Worm (Caenorhabditis elegans) whole organism, late embryonic: ENCODE measurements around the gene rpl-2.

Experiments
- F13H6.1 ChIP-seq: sonication (generic microtip); optimal IDR thresholded peaks from 2 replicates; lab custom pipeline; 2016; ENCODE audit warnings: missing genetic modification characterization, missing compliant biosample characterization
- T23F11.4 ChIP-seq: fragments of 200-800 bp; sonication (Bioruptor generic); optimal IDR thresholded peaks from 2 replicates; lab custom pipeline; 2018; ENCODE audit warnings: mild to moderate bottlenecking, missing genetic modification characterization, missing compliant biosample characterization
- ceh-22 ChIP-seq: sonication (generic microtip); optimal IDR thresholded peaks from 2 replicates; lab custom pipeline; 2017; ENCODE audit warnings: missing biosample characterization, missing genetic modification characterization
- ceh-48 ChIP-seq: sonication (generic microtip); optimal IDR thresholded peaks from 2 replicates; lab custom pipeline; 2016; ENCODE audit warnings: missing genetic modification characterization, inconsistent platforms, missing compliant biosample characterization
- ceh-9 ChIP-seq: sonication (generic microtip); optimal IDR thresholded peaks from 2 replicates; lab custom pipeline; 2016; ENCODE audit warnings: mild to moderate bottlenecking, missing genetic modification characterization, inconsistent platforms, missing compliant biosample characterization
- ets-4 ChIP-seq: sonication (generic microtip); optimal IDR thresholded peaks from 2 replicates; lab custom pipeline; 2016; ENCODE audit warnings: missing genetic modification characterization, missing compliant biosample characterization
- fkh-6 ChIP-seq: sonication (generic microtip); optimal IDR thresholded peaks from 2 replicates; lab custom pipeline; 2016; ENCODE audit warnings: missing genetic modification characterization, missing compliant biosample characterization
- hlh-15 ChIP-seq: sonication (generic microtip); optimal IDR thresholded peaks from 2 replicates; lab custom pipeline; 2016; ENCODE audit warnings: missing genetic modification characterization, missing compliant biosample characterization
- pax-1 ChIP-seq: fragments of 150-350 bp; optimal IDR thresholded peaks from 2 replicates; lab custom pipeline; 2014; ENCODE audit warnings: missing biosample characterization, missing genetic modification characterization
- pha-4 ChIP-seq: fragments of 150-350 bp; optimal IDR thresholded peaks from 2 replicates; lab custom pipeline; 2018; ENCODE audit warnings: missing biosample characterization, missing genetic modification reagents, missing genetic modification characterization
- ref-2 ChIP-seq: sonication (generic microtip); optimal IDR thresholded peaks from 2 replicates; lab custom pipeline; 2016; ENCODE audit warnings: missing genetic modification characterization, missing compliant biosample characterization
- unc-86 ChIP-seq: sonication (generic microtip); optimal IDR thresholded peaks from 2 replicates; lab custom pipeline; 2016; ENCODE audit warnings: missing genetic modification characterization, missing compliant biosample characterization
- ztf-16 ChIP-seq: sonication (generic microtip); optimal IDR thresholded peaks from 2 replicates; lab custom pipeline; 2017; ENCODE audit warnings: missing genetic modification characterization, missing compliant biosample characterization

DNA sequence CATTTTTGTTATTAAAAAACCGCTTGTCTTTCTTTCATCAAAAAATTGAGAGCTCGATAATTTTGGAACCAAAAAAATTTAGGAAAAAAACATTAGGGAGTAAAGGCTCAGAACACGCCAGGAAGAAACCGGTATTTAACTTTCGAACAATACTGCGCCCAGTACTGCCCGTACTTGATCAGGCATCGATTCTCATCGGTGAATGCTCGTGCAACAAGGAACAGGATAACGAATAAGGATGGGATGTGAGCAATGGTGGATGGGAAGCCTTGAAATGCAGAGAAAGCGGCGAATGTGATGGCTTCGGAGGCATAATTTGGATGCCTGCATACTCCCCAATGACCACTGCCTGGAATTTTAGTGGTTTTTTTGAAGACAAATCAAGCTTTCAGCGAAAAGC, 1.3 kb downstream of the rpl-2 start:
- TF ChIP-seq unc-86 (tag; lab: Kevin White, UChicago) (no peak), pax-1 (tag; lab: Kevin White, UChicago) (no peak), ref-2 (tag; lab: Kevin White, UChicago) (no peak), hlh-15 (tag; lab: Kevin White, UChicago) (no peak), ceh-9 (tag; lab: Kevin White, UChicago) (no peak), ceh-48 (tag; lab: Kevin White, UChicago) (no peak), ceh-22 (tag; lab: Kevin White, UChicago) (no peak), pha-4 (tag; lab: Kevin White, UChicago) (no peak), T23F11.4 (GFP tag; lab: Kevin White, UChicago) (no peak), F13H6.1 (tag; lab: Kevin White, UChicago) (no peak), ets-4 (no peak), ztf-16 (tag; lab: Kevin White, UChicago) (no peak), fkh-6 (tag; lab: Kevin White, UChicago) (no peak)
